Worm (Caenorhabditis elegans) whole organism, late embryonic: ENCODE data around the gene F46F2.5.

ENCODE experiments used
- C08G9.2 ChIP-seq: sonication (generic microtip); optimal IDR thresholded peaks from 2 replicates; lab custom pipeline; 2016; ENCODE audit warnings: mild to moderate bottlenecking, missing genetic modification characterization, moderate library complexity, missing compliant biosample characterization
- K09A11.1 ChIP-seq: sonication (generic microtip); optimal IDR thresholded peaks from 2 replicates; lab custom pipeline; 2017; ENCODE audit warnings: antibody characterized with exemption, mild to moderate bottlenecking, missing genetic modification characterization, missing compliant biosample characterization; ENCODE audit not compliant: insufficient read depth
- T23F11.4 ChIP-seq: fragments of 200-800 bp; sonication (Bioruptor generic); optimal IDR thresholded peaks from 2 replicates; lab custom pipeline; 2018; ENCODE audit warnings: mild to moderate bottlenecking, missing genetic modification characterization, missing compliant biosample characterization
- ama-1 ChIP-seq: fragments of 150-350 bp; optimal IDR thresholded peaks from 2 replicates; lab custom pipeline; 2014
- ceh-18 ChIP-seq: sonication (generic microtip); optimal IDR thresholded peaks from 2 replicates; lab custom pipeline; 2016; ENCODE audit warnings: missing genetic modification characterization, missing compliant biosample characterization
- ceh-19 ChIP-seq: fragments of 200-800 bp; sonication (Bioruptor generic); optimal IDR thresholded peaks from 2 replicates; lab custom pipeline; 2018; ENCODE audit warnings: mild to moderate bottlenecking, missing genetic modification characterization, missing compliant biosample characterization
- ceh-2 ChIP-seq: sonication (generic microtip); optimal IDR thresholded peaks from 2 replicates; lab custom pipeline; 2016; ENCODE audit warnings: missing genotype, missing genetic modification characterization, missing compliant biosample characterization
- ceh-24 ChIP-seq: sonication (generic microtip); optimal IDR thresholded peaks from 2 replicates; lab custom pipeline; 2016; ENCODE audit warnings: mild to moderate bottlenecking, missing genetic modification characterization, missing compliant biosample characterization
- ceh-31 ChIP-seq: sonication (generic microtip); optimal IDR thresholded peaks from 2 replicates; lab custom pipeline; 2016; ENCODE audit warnings: missing genetic modification characterization, missing compliant biosample characterization
- ceh-45 ChIP-seq: fragments of 200-800 bp; sonication (Bioruptor generic); IDR thresholded peaks from 2 replicates; pipeline ENCODE4 v1.3.6; 2022; ENCODE audit warnings: missing genetic modification reagents, missing genetic modification characterization, missing compliant biosample characterization
- ceh-6 ChIP-seq: fragments of 200-800 bp; sonication (Bioruptor generic); optimal IDR thresholded peaks from 2 replicates; lab custom pipeline; 2018; ENCODE audit warnings: mild to moderate bottlenecking, missing genetic modification characterization, missing compliant biosample characterization
- dve-1 ChIP-seq: sonication (generic microtip); optimal IDR thresholded peaks from 2 replicates; lab custom pipeline; 2017; ENCODE audit warnings: antibody characterized with exemption, mild to moderate bottlenecking, missing genetic modification characterization, missing compliant biosample characterization
- eyg-1 ChIP-seq: sonication (generic microtip); optimal IDR thresholded peaks from 2 replicates; lab custom pipeline; 2016; ENCODE audit warnings: missing genotype, missing genetic modification characterization, missing compliant biosample characterization
- fax-1 ChIP-seq: sonication (generic microtip); optimal IDR thresholded peaks from 2 replicates; lab custom pipeline; 2016; ENCODE audit warnings: missing genotype, missing genetic modification characterization, missing compliant biosample characterization
- gmeb-2 ChIP-seq: sonication (generic microtip); optimal IDR thresholded peaks from 2 replicates; lab custom pipeline; 2016; ENCODE audit warnings: missing genetic modification characterization, inconsistent platforms, missing compliant biosample characterization
- hlh-15 ChIP-seq: sonication (generic microtip); optimal IDR thresholded peaks from 2 replicates; lab custom pipeline; 2016; ENCODE audit warnings: missing genetic modification characterization, missing compliant biosample characterization
- hlh-8 ChIP-seq: sonication (generic microtip); optimal IDR thresholded peaks from 2 replicates; lab custom pipeline; 2016; ENCODE audit warnings: missing genotype, missing genetic modification characterization, missing compliant biosample characterization
- lim-6 ChIP-seq: sonication (generic microtip); optimal IDR thresholded peaks from 2 replicates; lab custom pipeline; 2016; ENCODE audit warnings: missing genetic modification characterization, missing compliant biosample characterization
- madf-2 ChIP-seq: sonication (generic microtip); optimal IDR thresholded peaks from 2 replicates; lab custom pipeline; 2017; ENCODE audit warnings: missing genetic modification characterization, missing compliant biosample characterization
- mec-3 ChIP-seq: sonication (generic microtip); optimal IDR thresholded peaks from 2 replicates; lab custom pipeline; 2016; ENCODE audit warnings: borderline replicate concordance, missing genetic modification characterization, missing compliant biosample characterization
- nfya-1 ChIP-seq: sonication (generic microtip); optimal IDR thresholded peaks from 2 replicates; lab custom pipeline; 2017; ENCODE audit warnings: missing genetic modification characterization, mild to moderate bottlenecking, missing compliant biosample characterization, antibody characterized with exemption, moderate library complexity
- nhr-11 ChIP-seq: fragments of 150-350 bp; optimal IDR thresholded peaks from 2 replicates; lab custom pipeline; 2014; ENCODE audit warnings: missing biosample characterization, missing genetic modification characterization
- pag-3 ChIP-seq: sonication (generic microtip); optimal IDR thresholded peaks from 2 replicates; lab custom pipeline; 2016; ENCODE audit warnings: missing compliant biosample characterization, missing genetic modification characterization, borderline replicate concordance
- pha-2 ChIP-seq: sonication (generic microtip); optimal IDR thresholded peaks from 2 replicates; lab custom pipeline; 2017; ENCODE audit warnings: mild to moderate bottlenecking, missing genetic modification characterization, missing compliant biosample characterization
- pha-4 ChIP-seq: fragments of 150-350 bp; optimal IDR thresholded peaks from 2 replicates; lab custom pipeline; 2018; ENCODE audit warnings: missing biosample characterization, missing genetic modification reagents, missing genetic modification characterization
- pqm-1 ChIP-seq: sonication (generic microtip); optimal IDR thresholded peaks from 2 replicates; lab custom pipeline; 2016; ENCODE audit warnings: missing genetic modification characterization, missing compliant biosample characterization
- pros-1 ChIP-seq: fragments of 150-350 bp; optimal IDR thresholded peaks from 2 replicates; lab custom pipeline; 2014; ENCODE audit warnings: missing biosample characterization, missing genetic modification reagents, missing genetic modification characterization
- ref-2 ChIP-seq: sonication (generic microtip); optimal IDR thresholded peaks from 2 replicates; lab custom pipeline; 2016; ENCODE audit warnings: missing genetic modification characterization, missing compliant biosample characterization
- rnt-1 ChIP-seq: sonication (generic microtip); optimal IDR thresholded peaks from 2 replicates; lab custom pipeline; 2016; ENCODE audit warnings: missing genetic modification characterization, missing compliant biosample characterization
- sdc-2 ChIP-seq: sonication (generic microtip); optimal IDR thresholded peaks from 2 replicates; lab custom pipeline; 2016; ENCODE audit warnings: missing genotype, missing genetic modification characterization, missing compliant biosample characterization
- sox-2 ChIP-seq: fragments of 200-800 bp; sonication (Bioruptor generic); IDR thresholded peaks from 2 replicates; pipeline ENCODE4 v1.3.6; 2022; ENCODE audit warnings: missing genetic modification reagents, missing genetic modification characterization, missing compliant biosample characterization
- tbx-7 ChIP-seq: sonication (generic microtip); optimal IDR thresholded peaks from 2 replicates; lab custom pipeline; 2016; ENCODE audit warnings: missing genotype, missing genetic modification characterization, missing compliant biosample characterization
- ttx-3 ChIP-seq: sonication (generic microtip); optimal IDR thresholded peaks from 2 replicates; lab custom pipeline; 2016; ENCODE audit warnings: missing genetic modification reagents, missing genetic modification characterization, missing compliant biosample characterization
- unc-55 ChIP-seq: sonication (generic microtip); optimal IDR thresholded peaks from 2 replicates; lab custom pipeline; 2017; ENCODE audit warnings: missing biosample characterization, missing genetic modification reagents, missing genetic modification characterization
- unc-86 ChIP-seq: sonication (generic microtip); optimal IDR thresholded peaks from 2 replicates; lab custom pipeline; 2016; ENCODE audit warnings: missing genetic modification characterization, missing compliant biosample characterization
- ztf-16 ChIP-seq: sonication (generic microtip); optimal IDR thresholded peaks from 2 replicates; lab custom pipeline; 2017; ENCODE audit warnings: missing genetic modification characterization, missing compliant biosample characterization

The F46F2.5 gene

ce11 chrX:15307677-15308076 is 45.2 kb downstream of the F46F2.5 start:
- TF ChIP-seq ceh-2 (tag; lab: Kevin White, UChicago) (no peak), ama-1 (lab: Kevin White, UChicago) (no peak), hlh-15 (tag; lab: Kevin White, UChicago) (no peak), K09A11.1 (tag; lab: Kevin White, UChicago) (no peak), tbx-7 (no peak), gmeb-2 (tag; lab: Kevin White, UChicago) (peak; percentile 6), pha-2 (tag; lab: Kevin White, UChicago) (no peak), mec-3 (no peak), T23F11.4 (peak; percentile 12), ztf-16 (tag; lab: Kevin White, UChicago) (no peak), dve-1 (tag; lab: Kevin White, UChicago) (no peak)

ce11 chrX:15308685-15309084 is 46.2 kb downstream of the F46F2.5 start:
- TF ChIP-seq hlh-8 (tag; lab: Kevin White, UChicago) (no peak), ceh-2 (tag; lab: Kevin White, UChicago) (no peak), ceh-18 (no peak), ceh-6 (GFP tag; lab: Kevin White, UChicago) (no peak)
- TF ChIP-seq, all 69 proteins: peak for 0

ce11 chrX:15309138-15309537 is 46.6 kb downstream of the F46F2.5 start, which contains the start of gene nhr-91:
Gene nhr-91 (plus strand): TSS chrX:15309369.
- TF ChIP-seq ref-2 (tag; lab: Kevin White, UChicago) (no peak), C08G9.2 (tag; lab: Kevin White, UChicago) (no peak), eyg-1 (tag; lab: Kevin White, UChicago) (no peak), ceh-2 (tag; lab: Kevin White, UChicago) (no peak), pha-4 (tag; lab: Kevin White, UChicago) (no peak), lim-6 (tag; lab: Kevin White, UChicago) (no peak), unc-86 (no peak), hlh-8 (tag; lab: Kevin White, UChicago) (no peak), fax-1 (tag; lab: Kevin White, UChicago) (no peak), rnt-1 (tag; lab: Kevin White, UChicago) (no peak), pag-3 (tag; lab: Kevin White, UChicago) (no peak), ceh-24 (tag; lab: Kevin White, UChicago) (no peak), ttx-3 (tag; lab: Kevin White, UChicago) (no peak)

ce11 chrX:15310330-15310776 is 47.8 kb downstream of the F46F2.5 start:
- TF ChIP-seq sdc-2 (tag; lab: Kevin White, UChicago) (no peak), pros-1 (tag; lab: Kevin White, UChicago) (peak; percentile 59), ceh-45 (GFP tag; lab: Robert Waterston, UW) (no peak), pqm-1 (no peak), rnt-1 (tag; lab: Kevin White, UChicago) (peak; percentile 21), ref-2 (tag; lab: Kevin White, UChicago) (peak; percentile 70), nfya-1 (tag; lab: Kevin White, UChicago) (no peak), nhr-11 (tag; lab: Kevin White, UChicago) (no peak), sox-2 (GFP tag; lab: Robert Waterston, UW) (no peak), madf-2 (tag; lab: Kevin White, UChicago) (peak; percentile 12), K09A11.1 (tag; lab: Kevin White, UChicago) (no peak), ceh-19 (GFP tag; lab: Kevin White, UChicago) (no peak), ceh-31 (tag; lab: Kevin White, UChicago) (peak; percentile 14), unc-55 (GFP tag; lab: Kevin White, UChicago) (no peak)
